Worm (Caenorhabditis elegans) whole organism, L2 larva: ENCODE data around the gene F34D10.3.

Experiments used
- Y55F3AM.14 ChIP-seq: fragments of 200-800 bp; sonication (Bioruptor generic); optimal IDR thresholded peaks from 2 replicates; lab custom pipeline; 2018; ENCODE audit warnings: mild to moderate bottlenecking, missing genetic modification characterization, missing compliant biosample characterization
- aly-2 ChIP-seq: fragments of 150-350 bp; optimal IDR thresholded peaks from 2 replicates; lab custom pipeline; 2014; ENCODE audit warnings: missing biosample characterization, missing genetic modification characterization
- ama-1 ChIP-seq: fragments of 150-350 bp; optimal IDR thresholded peaks from 2 replicates; lab custom pipeline; 2018; ENCODE audit warnings: inconsistent platforms
- elt-3 ChIP-seq: sonication (generic microtip); optimal IDR thresholded peaks from 2 replicates; lab custom pipeline; 2017; ENCODE audit warnings: missing biosample characterization, missing genetic modification characterization
- lin-13 ChIP-seq: fragments of 150-350 bp; optimal IDR thresholded peaks from 2 replicates; lab custom pipeline; 2014; ENCODE audit warnings: missing biosample characterization, missing genetic modification reagents, missing genetic modification characterization
- lin-39 ChIP-seq: fragments of 150-350 bp; optimal IDR thresholded peaks from 2 replicates; lab custom pipeline; 2014; ENCODE audit warnings: missing biosample characterization, missing genetic modification reagents, missing genetic modification characterization
- mdl-1 ChIP-seq, 2 experiments: fragments of 150-350 bp in 1 of 2; sonication (generic microtip) in 1 of 2; optimal IDR thresholded peaks; 2 replicates each; lab custom pipeline; 2017; ENCODE audit warnings: missing biosample characterization in 2 of 2, missing genetic modification characterization in 2 of 2
- nhr-10 ChIP-seq: sonication (generic microtip); optimal IDR thresholded peaks from 2 replicates; lab custom pipeline; 2017; ENCODE audit warnings: missing biosample characterization, missing genetic modification characterization
- nhr-11 ChIP-seq: fragments of 150-350 bp; optimal IDR thresholded peaks from 2 replicates; lab custom pipeline; 2014; ENCODE audit warnings: missing biosample characterization, missing genetic modification characterization
- nhr-237 ChIP-seq: fragments of 150-350 bp; optimal IDR thresholded peaks from 2 replicates; lab custom pipeline; 2014; ENCODE audit warnings: missing biosample characterization, missing genetic modification characterization
- skn-1 ChIP-seq: sonication (generic microtip); optimal IDR thresholded peaks from 2 replicates; lab custom pipeline; 2017; ENCODE audit warnings: missing biosample characterization, missing genetic modification characterization
- snpc-4 ChIP-seq: fragments of 150-350 bp; optimal IDR thresholded peaks from 2 replicates; lab custom pipeline; 2014; ENCODE audit warnings: missing biosample characterization, missing genetic modification characterization
- unc-39 ChIP-seq: fragments of 150-350 bp; optimal IDR thresholded peaks from 2 replicates; lab custom pipeline; 2014; ENCODE audit warnings: missing biosample characterization, missing genetic modification characterization

DNA sequence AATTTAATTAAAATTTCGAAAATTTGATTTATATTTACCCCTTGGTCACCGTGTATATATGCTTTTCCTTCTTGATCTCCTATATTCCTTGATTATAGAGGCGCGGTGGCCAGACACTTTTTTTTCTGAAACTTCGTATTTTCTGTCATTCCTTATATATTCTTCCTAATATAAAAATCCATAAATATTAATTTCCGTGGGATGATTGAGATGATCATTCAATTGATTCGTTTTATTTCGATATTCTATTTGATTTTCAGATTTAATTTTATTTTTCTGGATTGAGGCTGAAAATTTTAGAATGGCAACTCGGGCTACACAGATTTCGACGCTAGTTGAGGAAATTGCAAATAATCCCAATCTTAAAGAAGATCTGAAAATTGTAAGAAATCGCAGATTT lies 27.5 kb upstream of the F34D10.3 start, which contains the start of gene dph-1:
- no peak for TF ChIP-seq nhr-10 (tag; lab: Kevin White, UChicago)
- no peak for TF ChIP-seq nhr-237 (tag; lab: Kevin White, UChicago)
- TF ChIP-seq skn-1 (tag; lab: Kevin White, UChicago): no peak
- no peak for TF ChIP-seq snpc-4 (tag; lab: Kevin White, UChicago)
- TF ChIP-seq Y55F3AM.14: no peak
- no peak for TF ChIP-seq lin-13
- TF ChIP-seq elt-3 (tag; lab: Kevin White, UChicago): no peak
- no peak for TF ChIP-seq mdl-1 (tag; optimal IDR thresholded peaks at IDR 0.05; lab: Kevin White, UChicago)
- TF ChIP-seq lin-39 (tag; lab: Kevin White, UChicago): no peak
- no peak for TF ChIP-seq aly-2 (tag; lab: Kevin White, UChicago)
- no peak for TF ChIP-seq unc-39 (tag; lab: Kevin White, UChicago)
- TF ChIP-seq ama-1 (lab: Kevin White, UChicago): no peak
- TF ChIP-seq nhr-11 (tag; lab: Kevin White, UChicago): no peak
